Worm (Caenorhabditis elegans): ENCODE results near the gene kup-1.

- TF ChIP-seq ama-1 (optimal IDR thresholded peaks at IDR 0.05) (no peak), nhr-10 (tag; optimal IDR thresholded peaks at IDR 0.05) (no peak), madf-5 (GFP tag; IDR thresholded peaks at IDR 0.05) (no peak), spr-1 (tag; optimal IDR thresholded peaks at IDR 0.05) (no peak), nhr-6 (tag; optimal IDR thresholded peaks at IDR 0.05) (no peak), ceh-82 (tag; optimal IDR thresholded peaks at IDR 0.05) (no peak), nhr-77 (tag; optimal IDR thresholded peaks at IDR 0.05) (no peak), unc-130 (GFP tag; optimal IDR thresholded peaks at IDR 0.05) (no peak), nhr-28 (tag; optimal IDR thresholded peaks at IDR 0.05) (no peak), pqm-1 (tag; optimal IDR thresholded peaks at IDR 0.05) (no peak), daf-19 (GFP tag; conservative IDR thresholded peaks at IDR 0.05) (no peak), lir-3 (tag; optimal IDR thresholded peaks at IDR 0.05) (no peak)
Observed at ce11 chrV:12032060-12032459, 8.6 kb downstream of the kup-1 start, which contains the start of gene pkc-1.
